Fruit fly (Drosophila melanogaster) whole organism, pupa: ENCODE measurements around the gene CAH9.

Experiments
- CG13204 ChIP-seq: fragments of 200-800 bp; sonication (Bioruptor generic); optimal IDR thresholded peaks from 2 replicates; lab custom pipeline; 2018; ENCODE audit warnings: missing biosample characterization, mild to moderate bottlenecking, missing genetic modification characterization, moderate library complexity
- CG14655 ChIP-seq: fragments of 200-800 bp; sonication (Bioruptor generic); optimal IDR thresholded peaks from 3 replicates; lab custom pipeline; 2017; ENCODE audit warnings: mild to moderate bottlenecking, missing biosample characterization, missing genetic modification reagents, missing genetic modification characterization
- CG15710 ChIP-seq: fragments of 200-800 bp; sonication (Bioruptor generic); optimal IDR thresholded peaks from 2 replicates; lab custom pipeline; 2018; ENCODE audit warnings: missing biosample characterization, mild to moderate bottlenecking, missing genetic modification characterization, moderate library complexity
- CG32121 ChIP-seq: fragments of 200-800 bp; sonication (Bioruptor generic); IDR thresholded peaks from 2 replicates; pipeline ENCODE4 v1.3.6; 2022; ENCODE audit warnings: missing biosample characterization, missing genetic modification characterization
- CG8159 ChIP-seq: fragments of 200-800 bp; sonication (Bioruptor generic); optimal IDR thresholded peaks from 3 replicates; lab custom pipeline; 2018; ENCODE audit warnings: missing biosample characterization, mild to moderate bottlenecking, missing genetic modification characterization, moderate library complexity
- CG8301 ChIP-seq: fragments of 200-800 bp; sonication (Bioruptor generic); optimal IDR thresholded peaks from 2 replicates; lab custom pipeline; 2018; ENCODE audit warnings: missing biosample characterization, mild to moderate bottlenecking, missing genetic modification characterization
- CG9948 ChIP-seq: fragments of 200-800 bp; sonication (Bioruptor generic); optimal IDR thresholded peaks from 2 replicates; lab custom pipeline; 2018; ENCODE audit warnings: missing biosample characterization, mild to moderate bottlenecking, missing genetic modification characterization, moderate library complexity
- D1 ChIP-seq: fragments of 200-800 bp; sonication (Bioruptor generic); optimal IDR thresholded peaks from 2 replicates; lab custom pipeline; 2018; ENCODE audit warnings: missing biosample characterization, mild to moderate bottlenecking, missing genetic modification characterization, moderate library complexity
- EcR ChIP-seq: fragments of 200-800 bp; sonication (Bioruptor generic); optimal IDR thresholded peaks from 3 replicates; lab custom pipeline; 2019; ENCODE audit warnings: missing biosample characterization, missing genetic modification characterization, mild to moderate bottlenecking, moderate library complexity, missing genetic modification reagents
- Ets98B ChIP-seq: fragments of 200-800 bp; sonication (Bioruptor generic); IDR thresholded peaks from 2 replicates; pipeline ENCODE4 v1.3.6; 2022; ENCODE audit warnings: missing biosample characterization, missing genetic modification characterization
- Pif1A ChIP-seq: fragments of 200-800 bp; sonication (Bioruptor generic); optimal IDR thresholded peaks from 3 replicates; lab custom pipeline; 2016; ENCODE audit warnings: missing biosample characterization, missing genetic modification characterization
- Pif1B ChIP-seq: fragments of 200-800 bp; sonication (Bioruptor generic); optimal IDR thresholded peaks from 3 replicates; lab custom pipeline; 2016; ENCODE audit warnings: missing biosample characterization, missing genetic modification characterization
- gl ChIP-seq: fragments of 200-800 bp; sonication (Bioruptor generic); optimal IDR thresholded peaks from 2 replicates; lab custom pipeline; 2018; ENCODE audit warnings: missing biosample characterization, mild to moderate bottlenecking, missing genetic modification characterization

DNA sequence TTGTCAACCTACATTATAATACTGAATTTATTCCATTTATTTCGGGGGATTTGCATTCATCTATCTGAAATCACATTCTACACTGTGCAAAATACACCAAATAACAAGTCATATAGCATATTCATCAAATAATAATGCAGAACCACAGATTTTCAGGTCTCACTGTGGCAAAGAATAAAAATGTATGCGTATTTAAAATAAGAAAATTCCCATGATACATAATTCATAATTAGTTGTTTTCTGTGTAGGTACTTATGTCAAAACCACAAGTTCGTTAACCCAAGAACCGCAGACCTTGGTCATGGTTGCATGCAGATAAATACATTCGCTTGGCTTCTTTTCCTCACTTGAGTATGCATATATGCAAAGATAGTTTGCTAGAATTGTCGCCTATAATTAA lies 13.7 kb downstream of the CAH9 start:
- TF ChIP-seq CG8301 (peak; percentile 31), CG14655 (GFP tag; lab: Kevin White, UChicago) (peak; percentile 34), EcR (GFP tag; lab: Kevin White, UChicago) (peak; percentile 72), CG9948 (tag; lab: Kevin White, UChicago) (peak; percentile 50), CG13204 (GFP tag; lab: Kevin White, UChicago) (no peak), gl (tag; lab: Kevin White, UChicago) (no peak), CG8159 (tag; lab: Kevin White, UChicago) (peak; percentile 50), CG32121 (GFP tag; lab: Robert Waterston, UW) (peak; percentile 40; the same call in 1 of the 2 replicates), D1 (tag; lab: Kevin White, UChicago) (no peak), Ets98B (GFP tag; lab: Robert Waterston, UW) (no peak), CG15710 (tag; lab: Kevin White, UChicago) (peak; percentile 34), Pif1A (GFP tag; lab: Kevin White, UChicago) (peak; percentile 34), Pif1B (GFP tag; lab: Kevin White, UChicago) (no peak)
